Worm (Caenorhabditis elegans) whole organism, early embryonic: Measurements from ENCODE around the gene K08B12.1.

ENCODE experiments used
- B0310.2 ChIP-seq: sonication (generic microtip); optimal IDR thresholded peaks from 2 replicates; lab custom pipeline; 2016; ENCODE audit warnings: mild to moderate bottlenecking, missing genetic modification characterization, missing compliant biosample characterization
- F13C5.2 ChIP-seq: sonication (generic microtip); optimal IDR thresholded peaks from 2 replicates; lab custom pipeline; 2017; ENCODE audit warnings: mild to moderate bottlenecking, missing genetic modification characterization, inconsistent platforms, missing compliant biosample characterization
- aly-1 ChIP-seq: sonication (generic microtip); optimal IDR thresholded peaks from 2 replicates; lab custom pipeline; 2016; ENCODE audit warnings: missing genetic modification characterization, missing compliant biosample characterization
- ama-1 ChIP-seq: fragments of 150-350 bp; optimal IDR thresholded peaks from 2 replicates; lab custom pipeline; 2014
- ceh-13 ChIP-seq: fragments of 200-800 bp; sonication (Bioruptor generic); optimal IDR thresholded peaks from 2 replicates; lab custom pipeline; 2018; ENCODE audit warnings: mild to moderate bottlenecking, missing genetic modification characterization, missing compliant biosample characterization
- ceh-36 ChIP-seq: sonication (generic microtip); optimal IDR thresholded peaks from 2 replicates; lab custom pipeline; 2016; ENCODE audit warnings: missing genetic modification characterization, inconsistent platforms, missing compliant biosample characterization
- ets-7 ChIP-seq: sonication (generic microtip); optimal IDR thresholded peaks from 2 replicates; lab custom pipeline; 2016; ENCODE audit warnings: missing genotype, missing genetic modification characterization, missing compliant biosample characterization
- flt-1 ChIP-seq: fragments of 200-800 bp; sonication (Bioruptor generic); IDR thresholded peaks from 2 replicates; pipeline ENCODE4 v1.3.6; 2022; ENCODE audit warnings: missing genetic modification characterization, missing compliant biosample characterization
- hmbx-1 ChIP-seq: sonication (generic microtip); optimal IDR thresholded peaks from 2 replicates; lab custom pipeline; 2016; ENCODE audit warnings: mild to moderate bottlenecking, missing genetic modification characterization, missing compliant biosample characterization
- hmg-4 ChIP-seq: fragments of 200-800 bp; sonication (Bioruptor generic); optimal IDR thresholded peaks from 2 replicates; lab custom pipeline; 2018; ENCODE audit warnings: mild to moderate bottlenecking, missing genetic modification characterization, missing compliant biosample characterization
- hnd-1 ChIP-seq: sonication (generic microtip); optimal IDR thresholded peaks from 2 replicates; lab custom pipeline; 2016; ENCODE audit warnings: missing genetic modification characterization, missing compliant biosample characterization
- pes-1 ChIP-seq: fragments of 200-800 bp; sonication (Bioruptor generic); IDR thresholded peaks from 2 replicates; pipeline ENCODE4 v1.3.6; 2022; ENCODE audit warnings: missing genetic modification reagents, missing genetic modification characterization, missing compliant biosample characterization
- scrt-1 ChIP-seq: fragments of 200-800 bp; sonication (Bioruptor generic); IDR thresholded peaks from 2 replicates; pipeline ENCODE4 v1.3.6; 2022; ENCODE audit warnings: missing genetic modification characterization, missing compliant biosample characterization
- sea-1 ChIP-seq: fragments of 200-800 bp; sonication (Bioruptor generic); conservative IDR thresholded peaks from 2 replicates; pipeline ENCODE4 v1.3.6; 2022; ENCODE audit warnings: missing genetic modification characterization, missing compliant biosample characterization
- tbx-11 ChIP-seq: fragments of 200-800 bp; sonication (Bioruptor generic); IDR thresholded peaks from 2 replicates; pipeline ENCODE4 v1.3.6; 2022; ENCODE audit warnings: missing genetic modification characterization, missing compliant biosample characterization
- tbx-37 ChIP-seq: fragments of 200-800 bp; sonication (Bioruptor generic); conservative IDR thresholded peaks from 2 replicates; pipeline ENCODE4 v1.3.6; 2022; ENCODE audit warnings: missing genetic modification reagents, missing genetic modification characterization, missing compliant biosample characterization
- tra-4 ChIP-seq: sonication (generic microtip); optimal IDR thresholded peaks from 2 replicates; lab custom pipeline; 2017; ENCODE audit warnings: missing genetic modification characterization, missing compliant biosample characterization

K08B12.1 gene

DNA sequence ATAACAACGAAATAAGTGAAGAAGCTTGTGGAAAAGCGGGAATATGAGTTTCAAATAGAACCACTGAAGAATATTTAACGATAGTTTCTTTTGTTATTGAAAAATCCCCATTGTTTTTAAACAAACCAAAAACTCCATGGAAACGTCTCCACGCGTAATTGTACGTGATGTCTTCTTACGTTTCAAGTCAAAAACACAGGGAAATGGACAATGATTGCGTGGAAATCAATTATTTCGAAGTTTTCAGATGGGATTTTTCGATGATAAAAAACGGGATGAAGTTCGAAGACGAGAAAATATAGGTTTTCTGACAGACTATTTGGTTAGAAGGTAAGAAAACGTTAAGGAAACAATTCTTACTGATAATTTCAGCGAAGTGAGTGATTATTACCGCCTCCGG lies 22.0 kb downstream of the K08B12.1 start, which contains the start of the genes K12B6.4 and spe-49:
Gene K12B6.4 (minus strand): TSS at position 101 of the 400 bp plus-strand sequence.
Gene spe-49 (plus strand): TSS at position 185 of the 400 bp plus-strand sequence.
- TF ChIP-seq tra-4 (tag; lab: Kevin White, UChicago) (no peak), F13C5.2 (tag; lab: Kevin White, UChicago) (no peak), hmg-4 (GFP tag; lab: Kevin White, UChicago) (no peak), hnd-1 (tag; lab: Kevin White, UChicago) (no peak), sea-1 (no peak)

ce11 chrV:6286343-6286742 lies 27.2 kb downstream of the K08B12.1 start, which contains the start of gene srn-1:
Gene srn-1, minus strand, starts transcription at chrV:6286443.
- no peak for TF ChIP-seq scrt-1 (GFP tag; lab: Robert Waterston, UW)
- no peak for TF ChIP-seq ceh-13
- no peak for TF ChIP-seq F13C5.2 (tag; lab: Kevin White, UChicago)
- no peak for TF ChIP-seq flt-1
- TF ChIP-seq B0310.2: no peak
- no peak for TF ChIP-seq tbx-11 (GFP tag; lab: Robert Waterston, UW)
- TF ChIP-seq tbx-37 (GFP tag; lab: Robert Waterston, UW): no peak
- TF ChIP-seq pes-1 (GFP tag; lab: Robert Waterston, UW): no peak
- no peak for TF ChIP-seq hmbx-1 (tag; lab: Kevin White, UChicago)
- no peak for TF ChIP-seq ceh-36 (tag; lab: Kevin White, UChicago)
- TF ChIP-seq hmg-4 (GFP tag; lab: Kevin White, UChicago): no peak
- no peak for TF ChIP-seq ets-7 (tag; lab: Kevin White, UChicago)
- TF ChIP-seq sea-1: no peak
- TF ChIP-seq aly-1 (tag; lab: Kevin White, UChicago): no peak
- no peak for TF ChIP-seq hnd-1 (tag; lab: Kevin White, UChicago)
- TF ChIP-seq tra-4 (tag; lab: Kevin White, UChicago): no peak
- no peak for TF ChIP-seq ama-1 (lab: Kevin White, UChicago)

ce11 chrV:6288607-6289006 lies 29.4 kb downstream of the K08B12.1 start, which contains the start of gene K12B6.11:
Gene K12B6.11, plus strand, starts transcription at chrV:6288907.
- TF ChIP-seq F13C5.2 (tag; lab: Kevin White, UChicago) (no peak), hnd-1 (tag; lab: Kevin White, UChicago) (no peak), ceh-13 (no peak), tbx-37 (GFP tag; lab: Robert Waterston, UW) (no peak), flt-1 (no peak), pes-1 (GFP tag; lab: Robert Waterston, UW) (no peak), hmbx-1 (tag; lab: Kevin White, UChicago) (no peak), ceh-36 (tag; lab: Kevin White, UChicago) (no peak), scrt-1 (GFP tag; lab: Robert Waterston, UW) (no peak), hmg-4 (GFP tag; lab: Kevin White, UChicago) (no peak), B0310.2 (no peak), sea-1 (no peak), ets-7 (tag; lab: Kevin White, UChicago) (no peak), tra-4 (tag; lab: Kevin White, UChicago) (no peak), aly-1 (tag; lab: Kevin White, UChicago) (no peak), tbx-11 (GFP tag; lab: Robert Waterston, UW) (no peak), ama-1 (lab: Kevin White, UChicago) (no peak)

- TF ChIP-seq aly-1 (tag; lab: Kevin White, UChicago) (no peak), ceh-13 (no peak), B0310.2 (no peak), sea-1 (no peak), tbx-37 (GFP tag; lab: Robert Waterston, UW) (no peak)
Observed at ce11 chrV:6291301-6291700, 32.1 kb downstream of the K08B12.1 start.

DNA sequence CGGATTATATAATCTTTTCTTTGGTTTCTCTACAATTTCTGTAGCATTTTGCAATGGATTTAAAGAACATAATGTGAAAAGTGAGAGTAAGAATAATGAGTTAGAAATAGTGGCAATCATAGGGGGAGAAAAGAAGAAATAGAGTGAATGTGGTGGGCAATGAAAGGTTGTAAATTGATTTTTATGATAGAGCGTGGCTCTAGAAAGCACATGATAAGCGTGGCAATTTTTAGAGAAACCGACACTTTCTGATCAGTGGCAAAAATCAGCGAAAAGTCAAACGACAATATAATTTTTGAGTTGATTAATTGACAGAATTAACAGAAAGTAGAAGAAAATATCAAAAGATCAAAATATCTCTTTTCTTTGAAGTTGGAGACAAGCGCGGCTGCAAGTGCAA lies 33.2 kb downstream of the K08B12.1 start, which contains the start of gene K12B6.9:
Gene K12B6.9 (minus strand): TSS at position 266 of the 400 bp plus-strand sequence.
- TF ChIP-seq B0310.2 (no peak), ama-1 (lab: Kevin White, UChicago) (no peak), tbx-37 (GFP tag; lab: Robert Waterston, UW) (no peak), pes-1 (GFP tag; lab: Robert Waterston, UW) (no peak), F13C5.2 (tag; lab: Kevin White, UChicago) (no peak), hmbx-1 (tag; lab: Kevin White, UChicago) (no peak), tbx-11 (GFP tag; lab: Robert Waterston, UW) (no peak), aly-1 (tag; lab: Kevin White, UChicago) (no peak), hnd-1 (tag; lab: Kevin White, UChicago) (no peak), scrt-1 (GFP tag; lab: Robert Waterston, UW) (no peak), flt-1 (no peak), hmg-4 (GFP tag; lab: Kevin White, UChicago) (no peak), sea-1 (no peak), ceh-13 (no peak), tra-4 (tag; lab: Kevin White, UChicago) (no peak), ets-7 (tag; lab: Kevin White, UChicago) (no peak), ceh-36 (tag; lab: Kevin White, UChicago) (no peak)

DNA sequence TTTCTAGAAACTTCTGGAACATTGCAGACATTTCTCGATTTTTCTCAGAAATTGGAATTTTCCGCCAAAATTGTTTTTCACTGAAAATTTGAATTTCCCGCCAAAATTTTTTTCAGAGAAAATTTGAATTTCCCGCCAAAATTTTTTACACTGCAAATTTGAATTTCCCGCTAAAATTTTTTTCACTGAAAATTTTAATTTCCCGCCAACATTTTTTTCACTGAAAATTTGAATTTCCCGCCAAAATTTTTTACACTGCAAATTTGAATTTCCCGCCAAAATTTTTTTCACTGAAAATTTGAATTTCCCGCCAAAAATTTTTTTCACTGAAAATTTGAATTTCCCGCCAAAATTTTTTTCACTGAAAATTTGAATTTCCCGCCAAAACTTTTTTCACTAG lies 37.4 kb downstream of the K08B12.1 start:
- TF ChIP-seq pes-1 (GFP tag; lab: Robert Waterston, UW): peak; percentile 59; the same call in 1 of the 2 replicates

DNA sequence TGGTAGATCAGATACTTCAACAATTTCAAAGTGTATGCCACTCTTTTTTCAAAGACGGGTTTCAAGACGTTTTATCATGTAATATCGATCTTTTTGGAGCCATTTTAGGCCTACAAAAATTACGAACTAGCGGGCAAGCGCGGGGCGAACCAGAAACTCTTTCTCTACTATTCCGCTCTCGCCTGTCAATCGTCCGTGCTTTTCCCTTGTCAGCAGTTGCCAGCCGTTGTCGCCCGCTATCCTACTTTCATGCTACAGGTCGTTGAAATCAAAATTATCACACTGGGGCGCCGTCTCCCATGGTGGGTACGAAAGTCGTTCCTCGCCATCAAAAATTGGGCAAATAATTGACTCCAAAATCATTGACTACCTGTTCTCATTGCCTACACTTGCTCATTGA lies 41.9 kb downstream of the K08B12.1 start:
- TF ChIP-seq hmg-4 (GFP tag; lab: Kevin White, UChicago) (no peak), ets-7 (tag; lab: Kevin White, UChicago) (no peak), scrt-1 (GFP tag; lab: Robert Waterston, UW) (no peak), pes-1 (GFP tag; lab: Robert Waterston, UW) (no peak), hnd-1 (tag; lab: Kevin White, UChicago) (no peak), F13C5.2 (tag; lab: Kevin White, UChicago) (no peak), B0310.2 (no peak), sea-1 (no peak), ceh-36 (tag; lab: Kevin White, UChicago) (no peak), ama-1 (lab: Kevin White, UChicago) (no peak), ceh-13 (no peak), tbx-37 (GFP tag; lab: Robert Waterston, UW) (no peak), tbx-11 (GFP tag; lab: Robert Waterston, UW) (no peak)
